Fruit fly (Drosophila melanogaster): ENCODE data around the gene CG3744.

Gene CG3744

DNA sequence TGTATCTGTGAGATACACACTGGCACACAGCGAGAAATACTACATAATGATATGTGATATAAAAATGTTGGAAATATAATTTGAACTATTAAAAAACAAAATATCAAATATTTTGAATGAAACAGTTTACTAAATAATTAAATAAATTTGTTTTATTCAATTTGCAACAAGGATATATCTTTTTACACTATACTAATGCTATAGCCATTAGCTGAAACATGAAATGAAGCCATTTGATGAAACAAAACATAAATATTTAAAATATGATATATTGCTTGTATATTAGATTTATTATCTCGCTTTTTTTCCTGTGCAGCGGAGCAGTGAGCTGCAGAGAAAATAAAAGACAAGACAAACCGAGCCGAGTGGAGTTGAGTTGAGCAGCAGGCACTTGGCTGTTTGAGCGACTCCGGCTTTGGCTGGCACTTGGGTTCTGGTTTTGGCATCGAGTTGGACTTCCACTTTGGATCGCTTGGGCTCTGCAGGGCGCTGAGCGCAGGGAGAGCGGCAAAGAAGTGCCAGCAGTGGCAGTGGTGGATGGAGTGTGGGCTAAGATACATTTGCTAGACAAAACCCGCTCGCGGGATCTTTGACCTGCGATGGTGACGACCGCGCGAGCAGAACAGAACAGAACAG is 17.0 kb upstream of the CG3744 start (continued):
- TF ChIP-seq CG7839 (tag; optimal IDR thresholded peaks at IDR 0.05) (peak; percentile 92), CG30403 (GFP tag; optimal IDR thresholded peaks at IDR 0.05) (peak; percentile 85), cato (GFP tag; optimal IDR thresholded peaks at IDR 0.05; ENCODE audit: borderline replicate concordance) (peak; percentile 35), GATAe (GFP tag; conservative IDR thresholded peaks at IDR 0.05) (no peak), CG5180 (GFP tag; optimal IDR thresholded peaks at IDR 0.05) (peak; percentile 59), bsh (GFP tag; optimal IDR thresholded peaks at IDR 0.05) (peak; percentile 18 to 80), sqz (GFP tag; optimal IDR thresholded peaks at IDR 0.05) (peak; percentile 80), tgo (GFP tag; IDR thresholded peaks at IDR 0.05) (peak; percentile 61), sisA (GFP tag; IDR thresholded peaks at IDR 0.05) (peak; percentile 68), CG2116 (GFP tag; optimal IDR thresholded peaks at IDR 0.05) (peak; percentile 29), CG7963 (GFP tag; IDR thresholded peaks at IDR 0.05; ENCODE audit: partially characterized antibody) (no peak), pita (GFP tag; optimal IDR thresholded peaks at IDR 0.05) (no peak), CG6254 (GFP tag; optimal IDR thresholded peaks at IDR 0.05) (peak; percentile 57), CG13287 (GFP tag; IDR thresholded peaks at IDR 0.05; ENCODE audit: partially characterized antibody) (no peak), CG4360 (GFP tag; IDR thresholded peaks at IDR 0.05) (no peak), tll (GFP tag; optimal IDR thresholded peaks at IDR 0.05) (peak in 1 of 2 experiments; percentile 21), sob (GFP tag; IDR thresholded peaks at IDR 0.05) (peak; percentile 37; the same call in 1 of the 2 replicates), Myb (GFP tag; optimal IDR thresholded peaks at IDR 0.05) (no peak), pnt (GFP tag; optimal IDR thresholded peaks at IDR 0.05) (peak; percentile 12), odd (GFP tag; optimal IDR thresholded peaks at IDR 0.05) (peak; percentile 60), CrebB (tag; optimal IDR thresholded peaks at IDR 0.05) (peak; percentile 61), toy (GFP tag; IDR thresholded peaks at IDR 0.05) (no peak), CG31441 (GFP tag; IDR thresholded peaks at IDR 0.05) (peak; percentile 97), CG17328 (GFP tag; IDR thresholded peaks at IDR 0.05) (peak; percentile 65), dpn (GFP tag; optimal IDR thresholded peaks at IDR 0.05) (peak in 1 of 2 experiments; percentile 58), Rx (GFP tag; IDR thresholded peaks at IDR 0.05) (no peak), Antp (GFP tag; optimal IDR thresholded peaks at IDR 0.05) (no peak), Sox102F (GFP tag; optimal IDR thresholded peaks at IDR 0.05) (peak; percentile 74), Eip74EF (GFP tag; optimal IDR thresholded peaks at IDR 0.05) (peak in 1 of 2 experiments; percentile 86), CG7357 (GFP tag; IDR thresholded peaks at IDR 0.05) (peak; percentile 56; the same call in 2 of the 3 replicates), Neu2 (GFP tag; optimal IDR thresholded peaks at IDR 0.05; ENCODE audit: borderline replicate concordance) (no peak), CG10959 (GFP tag; IDR thresholded peaks at IDR 0.05) (no peak), mld (GFP tag; IDR thresholded peaks at IDR 0.05; ENCODE audit: partially characterized antibody) (no peak), ranshi (GFP tag; IDR thresholded peaks at IDR 0.05) (peak; percentile 32; the same call in 1 of the 2 replicates), br (optimal IDR thresholded peaks at IDR 0.05) (no peak), hkb (optimal IDR thresholded peaks at IDR 0.05) (no peak), hkb (GFP tag; IDR thresholded peaks at IDR 0.05) (no peak; the same call in 1 of the 2 replicates), Gug (GFP tag; IDR thresholded peaks at IDR 0.05) (no peak), Fer1 (GFP tag; optimal IDR thresholded peaks at IDR 0.05) (no peak), CG1832 (GFP tag; optimal IDR thresholded peaks at IDR 0.05) (no peak), CG13894 (tag; optimal IDR thresholded peaks at IDR 0.05) (no peak), Chrac-16 (GFP tag; optimal IDR thresholded peaks at IDR 0.05) (peak; percentile 49), hbn (GFP tag; IDR thresholded peaks at IDR 0.05; ENCODE audit: partially characterized antibody) (no peak), CG10979 (tag; optimal IDR thresholded peaks at IDR 0.05) (peak; percentile 95), ssp (GFP tag; IDR thresholded peaks at IDR 0.05) (peak; percentile 55), gce (GFP tag; IDR thresholded peaks at IDR 0.05) (0 out of 3 replicates have a peak, but pooled peaks have one; percentile 7), chif (GFP tag; optimal IDR thresholded peaks at IDR 0.05) (no peak), Atf3 (GFP tag; optimal IDR thresholded peaks at IDR 0.05) (no peak), CG14965 (GFP tag; optimal IDR thresholded peaks at IDR 0.05; ENCODE audit: borderline replicate concordance) (no peak)

All from whole organism, embryonic.